Worm (Caenorhabditis elegans) whole organism, early embryonic: Measurements from ENCODE around the gene prmt-5.

ENCODE experiments used
- F13C5.2 ChIP-seq: sonication (generic microtip); optimal IDR thresholded peaks from 2 replicates; lab custom pipeline; 2017; ENCODE audit warnings: mild to moderate bottlenecking, missing genetic modification characterization, inconsistent platforms, missing compliant biosample characterization
- aly-1 ChIP-seq: sonication (generic microtip); optimal IDR thresholded peaks from 2 replicates; lab custom pipeline; 2016; ENCODE audit warnings: missing genetic modification characterization, missing compliant biosample characterization
- ama-1 ChIP-seq: fragments of 150-350 bp; optimal IDR thresholded peaks from 2 replicates; lab custom pipeline; 2014
- ceh-13 ChIP-seq: fragments of 200-800 bp; sonication (Bioruptor generic); optimal IDR thresholded peaks from 2 replicates; lab custom pipeline; 2018; ENCODE audit warnings: mild to moderate bottlenecking, missing genetic modification characterization, missing compliant biosample characterization
- ets-7 ChIP-seq: sonication (generic microtip); optimal IDR thresholded peaks from 2 replicates; lab custom pipeline; 2016; ENCODE audit warnings: missing genotype, missing genetic modification characterization, missing compliant biosample characterization
- flt-1 ChIP-seq: fragments of 200-800 bp; sonication (Bioruptor generic); IDR thresholded peaks from 2 replicates; pipeline ENCODE4 v1.3.6; 2022; ENCODE audit warnings: missing genetic modification characterization, missing compliant biosample characterization
- hmbx-1 ChIP-seq: sonication (generic microtip); optimal IDR thresholded peaks from 2 replicates; lab custom pipeline; 2016; ENCODE audit warnings: mild to moderate bottlenecking, missing genetic modification characterization, missing compliant biosample characterization
- hmg-4 ChIP-seq: fragments of 200-800 bp; sonication (Bioruptor generic); optimal IDR thresholded peaks from 2 replicates; lab custom pipeline; 2018; ENCODE audit warnings: mild to moderate bottlenecking, missing genetic modification characterization, missing compliant biosample characterization
- hnd-1 ChIP-seq: sonication (generic microtip); optimal IDR thresholded peaks from 2 replicates; lab custom pipeline; 2016; ENCODE audit warnings: missing genetic modification characterization, missing compliant biosample characterization
- pes-1 ChIP-seq: fragments of 200-800 bp; sonication (Bioruptor generic); IDR thresholded peaks from 2 replicates; pipeline ENCODE4 v1.3.6; 2022; ENCODE audit warnings: missing genetic modification reagents, missing genetic modification characterization, missing compliant biosample characterization
- tbx-11 ChIP-seq: fragments of 200-800 bp; sonication (Bioruptor generic); IDR thresholded peaks from 2 replicates; pipeline ENCODE4 v1.3.6; 2022; ENCODE audit warnings: missing genetic modification characterization, missing compliant biosample characterization
- tbx-37 ChIP-seq: fragments of 200-800 bp; sonication (Bioruptor generic); conservative IDR thresholded peaks from 2 replicates; pipeline ENCODE4 v1.3.6; 2022; ENCODE audit warnings: missing genetic modification reagents, missing genetic modification characterization, missing compliant biosample characterization
- tra-4 ChIP-seq: sonication (generic microtip); optimal IDR thresholded peaks from 2 replicates; lab custom pipeline; 2017; ENCODE audit warnings: missing genetic modification characterization, missing compliant biosample characterization

DNA sequence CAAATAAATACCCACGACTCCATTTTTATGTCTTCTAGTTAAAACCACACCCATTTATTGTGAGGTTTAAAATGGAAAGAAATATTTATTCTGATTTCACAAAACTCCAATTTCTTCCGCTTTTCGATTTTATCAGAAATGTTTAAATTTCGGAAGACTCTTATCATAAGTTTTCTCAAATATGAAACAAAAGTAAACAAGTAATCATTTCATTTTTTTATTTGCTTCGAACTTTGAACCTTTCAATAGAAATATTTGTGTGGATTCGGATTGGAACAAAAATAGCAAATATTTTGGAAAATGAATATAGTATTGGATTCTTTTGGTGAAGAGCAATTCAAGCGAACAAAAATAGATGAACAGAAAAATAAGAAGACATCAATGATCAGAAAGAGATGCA, 8.5 kb upstream of the prmt-5 start:
- no peak for TF ChIP-seq tra-4 (tag; lab: Kevin White, UChicago)
- TF ChIP-seq tbx-37: no peak
- no peak for TF ChIP-seq hmg-4 (GFP tag; lab: Kevin White, UChicago)
- TF ChIP-seq F13C5.2 (tag; lab: Kevin White, UChicago): no peak
- TF ChIP-seq tbx-11: no peak
- TF ChIP-seq flt-1 (GFP tag; lab: Robert Waterston, UW): no peak
- no peak for TF ChIP-seq ceh-13 (GFP tag; lab: Kevin White, UChicago)
- no peak for TF ChIP-seq ama-1
- no peak for TF ChIP-seq aly-1 (tag; lab: Kevin White, UChicago)
- no peak for TF ChIP-seq hmbx-1 (tag; lab: Kevin White, UChicago)
- no peak for TF ChIP-seq hnd-1 (tag; lab: Kevin White, UChicago)
- TF ChIP-seq ets-7: no peak
- TF ChIP-seq pes-1 (GFP tag; lab: Robert Waterston, UW): no peak
